Fruit fly (Drosophila melanogaster): Measurements from ENCODE around the gene CG14301.

The CG14301 gene

dm6 chr3R:18658945-18659642 is 17.8 kb upstream of the CG14301 start, which contains the start of the genes CG31224 and CstF64 (continued):
- TF ChIP-seq CHES-1-like (GFP tag; optimal IDR thresholded peaks at IDR 0.05) (peak; percentile 92), CG30020 (tag; optimal IDR thresholded peaks at IDR 0.05) (peak; percentile 76), Stat92E (GFP tag; optimal IDR thresholded peaks at IDR 0.05) (peak in 1 of 3 experiments; percentile 73), peb (GFP tag; IDR thresholded peaks at IDR 0.05) (peak; percentile 71), CG8478 (optimal IDR thresholded peaks at IDR 0.05) (peak; percentile 82), NC2β (GFP tag; optimal IDR thresholded peaks at IDR 0.05) (peak; percentile 88), CG12659 (GFP tag; optimal IDR thresholded peaks at IDR 0.05) (peak; percentile 90), Hr3 (GFP tag; optimal IDR thresholded peaks at IDR 0.05) (peak; percentile 88), CG4707 (GFP tag; optimal IDR thresholded peaks at IDR 0.05) (no peak), CG32532 (GFP tag; IDR thresholded peaks at IDR 0.05) (peak; percentile 86), CG6813 (GFP tag; optimal IDR thresholded peaks at IDR 0.05) (peak; percentile 11), ftz-f1 (GFP tag; optimal IDR thresholded peaks at IDR 0.05) (peak; percentile 89), prd (optimal IDR thresholded peaks at IDR 0.05) (no peak), prd (GFP tag; IDR thresholded peaks at IDR 0.05) (peak; percentile 89), vnd (GFP tag; IDR thresholded peaks at IDR 0.05; ENCODE audit: partially characterized antibody) (no peak), crc (GFP tag; optimal IDR thresholded peaks at IDR 0.05) (peak; percentile 87), cwo (GFP tag; optimal IDR thresholded peaks at IDR 0.05) (peak; percentile 55), CG11093 (GFP tag; IDR thresholded peaks at IDR 0.05) (peak; percentile 73; the same call in 2 of the 3 replicates), CG30403 (GFP tag; optimal IDR thresholded peaks at IDR 0.05) (peak; percentile 94), Ssrp (tag; optimal IDR thresholded peaks at IDR 0.05) (peak; percentile 80), gro (GFP tag; optimal IDR thresholded peaks at IDR 0.05) (peak; percentile 83), CG14050 (GFP tag; IDR thresholded peaks at IDR 0.05) (peak; percentile 70), ttk (GFP tag; IDR thresholded peaks at IDR 0.05) (peak; percentile 82), Deaf1 (tag; optimal IDR thresholded peaks at IDR 0.05) (no peak), CG31365 (tag; optimal IDR thresholded peaks at IDR 0.05) (peak; percentile 25), lola (GFP tag; optimal IDR thresholded peaks at IDR 0.05) (peak in 1 of 3 experiments; percentile 78), CG7357 (GFP tag; IDR thresholded peaks at IDR 0.05) (peak; percentile 47; the same call in 2 of the 3 replicates), da (GFP tag; optimal IDR thresholded peaks at IDR 0.05) (peak; percentile 57), bcd (GFP tag; optimal IDR thresholded peaks at IDR 0.05) (peak; percentile 79), CG14710 (tag; optimal IDR thresholded peaks at IDR 0.05) (peak; percentile 89), CG8089 (GFP tag; optimal IDR thresholded peaks at IDR 0.05) (peak; percentile 65), salm (tag; optimal IDR thresholded peaks at IDR 0.05) (peak; percentile 36), sim (GFP tag; IDR thresholded peaks at IDR 0.05) (no peak), pzg (GFP tag; optimal IDR thresholded peaks at IDR 0.05) (peak; percentile 82), bigmax (GFP tag; optimal IDR thresholded peaks at IDR 0.05) (no peak), eyg (GFP tag; optimal IDR thresholded peaks at IDR 0.05) (peak; percentile 76), CG7987 (GFP tag; optimal IDR thresholded peaks at IDR 0.05) (peak; percentile 55), CG17568 (GFP tag; optimal IDR thresholded peaks at IDR 0.05) (no peak), CG10462 (GFP tag; optimal IDR thresholded peaks at IDR 0.05) (peak; percentile 64), btn (GFP tag; optimal IDR thresholded peaks at IDR 0.05) (peak; percentile 79), en (GFP tag; optimal IDR thresholded peaks at IDR 0.05) (peak; percentile 47), tgo (GFP tag; IDR thresholded peaks at IDR 0.05) (peak; percentile 84), mirr (GFP tag; optimal IDR thresholded peaks at IDR 0.05) (no peak), CG8924 (tag; optimal IDR thresholded peaks at IDR 0.05) (peak; percentile 70), CG4424 (GFP tag; optimal IDR thresholded peaks at IDR 0.05) (peak; percentile 83), CG43689 (GFP tag; IDR thresholded peaks at IDR 0.05) (peak; percentile 58), ac (GFP tag; optimal IDR thresholded peaks at IDR 0.05) (no peak), Asciz (GFP tag; optimal IDR thresholded peaks at IDR 0.05) (peak; percentile 37), tx (GFP tag; optimal IDR thresholded peaks at IDR 0.05) (peak; percentile 88), otp (GFP tag; IDR thresholded peaks at IDR 0.05) (peak; percentile 70; the same call in 2 of the 3 replicates)
